Worm (Caenorhabditis elegans) whole organism, late embryonic: ENCODE data around the gene ins-21.

Experiments used
- F13H6.1 ChIP-seq: sonication (generic microtip); optimal IDR thresholded peaks from 2 replicates; lab custom pipeline; 2016; ENCODE audit warnings: missing genetic modification characterization, missing compliant biosample characterization
- K02D7.2 ChIP-seq: sonication (generic microtip); optimal IDR thresholded peaks from 2 replicates; lab custom pipeline; 2017; ENCODE audit warnings: mild to moderate bottlenecking, missing genetic modification characterization, missing compliant biosample characterization
- ceh-30 ChIP-seq: fragments of 150-350 bp; optimal IDR thresholded peaks from 2 replicates; lab custom pipeline; 2014; ENCODE audit warnings: missing biosample characterization, missing genetic modification characterization
- ets-4 ChIP-seq: sonication (generic microtip); optimal IDR thresholded peaks from 2 replicates; lab custom pipeline; 2016; ENCODE audit warnings: missing genetic modification characterization, missing compliant biosample characterization
- fkh-10 ChIP-seq: fragments of 150-350 bp; optimal IDR thresholded peaks from 2 replicates; lab custom pipeline; 2014; ENCODE audit warnings: missing biosample characterization, missing genetic modification reagents, missing genetic modification characterization
- pqm-1 ChIP-seq: sonication (generic microtip); optimal IDR thresholded peaks from 2 replicates; lab custom pipeline; 2016; ENCODE audit warnings: missing genetic modification characterization, missing compliant biosample characterization
- unc-42 ChIP-seq: sonication (generic microtip); optimal IDR thresholded peaks from 2 replicates; lab custom pipeline; 2016; ENCODE audit warnings: missing genotype, missing genetic modification characterization, missing compliant biosample characterization
- unc-86 ChIP-seq: sonication (generic microtip); optimal IDR thresholded peaks from 2 replicates; lab custom pipeline; 2016; ENCODE audit warnings: missing genetic modification characterization, missing compliant biosample characterization

DNA sequence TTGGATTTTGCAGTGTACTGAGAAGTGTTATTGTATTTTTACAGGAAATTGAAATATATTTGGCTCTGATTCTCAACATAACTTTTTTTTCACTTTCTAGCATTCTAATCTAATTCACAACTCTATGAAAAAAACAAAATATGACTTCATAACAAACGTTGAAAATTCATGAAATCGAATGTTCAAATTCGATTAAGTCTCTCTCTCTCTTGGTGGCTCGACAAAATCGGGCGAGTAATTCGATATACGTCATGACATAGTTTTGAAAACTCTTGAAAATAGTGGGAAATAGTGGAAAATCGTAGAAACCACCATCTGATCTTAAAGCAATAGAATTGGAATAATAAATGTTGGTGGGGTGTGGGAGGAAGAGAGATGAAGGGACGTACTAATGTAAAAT lies 5.5 kb upstream of the ins-21 start:
- TF ChIP-seq fkh-10 (GFP tag; lab: Kevin White, UChicago) (no peak), unc-86 (tag; lab: Kevin White, UChicago) (no peak), unc-42 (tag; lab: Kevin White, UChicago) (peak; percentile 92), ets-4 (no peak), F13H6.1 (tag; lab: Kevin White, UChicago) (no peak), K02D7.2 (tag; lab: Kevin White, UChicago) (no peak), ceh-30 (tag; lab: Kevin White, UChicago) (no peak), pqm-1 (tag; lab: Kevin White, UChicago) (no peak)
